Fruit fly (Drosophila melanogaster) whole organism, embryonic: Measurements from ENCODE around the gene Wdr92.

Source experiments
- Ada2b ChIP-seq: fragments of 200-800 bp; sonication (Bioruptor generic); IDR thresholded peaks from 2 replicates; pipeline ENCODE4 v1.3.6; 2022; ENCODE audit warnings: missing biosample characterization, missing genetic modification characterization
- B-H1 ChIP-seq: fragments of 200-800 bp; sonication (Bioruptor generic); IDR thresholded peaks from 3 replicates; pipeline ENCODE4 v1.3.6; 2022; ENCODE audit warnings: missing biosample characterization, missing genetic modification characterization
- Blimp-1 ChIP-seq: fragments of 200-800 bp; sonication (Bioruptor generic); optimal IDR thresholded peaks from 3 replicates; lab custom pipeline; 2018; ENCODE audit warnings: missing biosample characterization, missing genetic modification characterization, mild to moderate bottlenecking, moderate library complexity, missing genetic modification reagents
- CG11085 ChIP-seq: fragments of 200-800 bp; sonication (Bioruptor generic); IDR thresholded peaks from 2 replicates; pipeline ENCODE4 v1.3.6; 2022; ENCODE audit warnings: missing biosample characterization, missing genetic modification characterization
- CG11247 ChIP-seq: fragments of 200-800 bp; sonication (Bioruptor generic); IDR thresholded peaks from 2 replicates; pipeline ENCODE4 v1.3.6; 2022; ENCODE audit warnings: missing biosample characterization, missing genetic modification characterization
- CG12769 ChIP-seq: fragments of 200-800 bp; sonication (Bioruptor generic); optimal IDR thresholded peaks from 2 replicates; lab custom pipeline; 2019; ENCODE audit warnings: missing biosample characterization, mild to moderate bottlenecking, missing genetic modification characterization, moderate library complexity
- CG13894 ChIP-seq: fragments of 200-800 bp; sonication (Bioruptor generic); optimal IDR thresholded peaks from 3 replicates; lab custom pipeline; 2018; ENCODE audit warnings: missing biosample characterization, mild to moderate bottlenecking, missing genetic modification characterization, moderate library complexity
- CG15011 ChIP-seq: fragments of 200-800 bp; sonication (Bioruptor generic); optimal IDR thresholded peaks from 3 replicates; lab custom pipeline; 2018; ENCODE audit warnings: missing biosample characterization, mild to moderate bottlenecking, missing genetic modification characterization
- CG15073 ChIP-seq: fragments of 200-800 bp; sonication (Bioruptor generic); optimal IDR thresholded peaks from 2 replicates; lab custom pipeline; 2016; ENCODE audit warnings: missing biosample characterization, missing genetic modification characterization
- CG15269 ChIP-seq: fragments of 200-800 bp; sonication (Bioruptor generic); optimal IDR thresholded peaks from 2 replicates; lab custom pipeline; 2018; ENCODE audit warnings: missing biosample characterization, mild to moderate bottlenecking, missing genetic modification characterization, moderate library complexity
- CG2202 ChIP-seq: fragments of 200-800 bp; sonication (Bioruptor generic); optimal IDR thresholded peaks from 2 replicates; lab custom pipeline; 2018; ENCODE audit warnings: missing biosample characterization, mild to moderate bottlenecking, missing genetic modification characterization
- CG3065 ChIP-seq: fragments of 200-800 bp; sonication (Bioruptor generic); optimal IDR thresholded peaks from 2 replicates; lab custom pipeline; 2016; ENCODE audit warnings: missing biosample characterization, missing genetic modification characterization
- CG31224 ChIP-seq: fragments of 200-800 bp; sonication (Bioruptor generic); IDR thresholded peaks from 2 replicates; pipeline ENCODE4 v1.3.6; 2022; ENCODE audit warnings: missing biosample characterization, missing genetic modification characterization
- CG3726 ChIP-seq: fragments of 200-800 bp; sonication (Bioruptor generic); IDR thresholded peaks from 3 replicates; pipeline ENCODE4, ENCODE4 v1.3.6; 2022; ENCODE audit warnings: missing biosample characterization, missing genetic modification characterization
- CG5180 ChIP-seq: fragments of 200-800 bp; sonication (Bioruptor generic); optimal IDR thresholded peaks from 3 replicates; lab custom pipeline; 2017; ENCODE audit warnings: missing biosample characterization, missing genetic modification characterization, mild to moderate bottlenecking, moderate library complexity, missing genetic modification reagents
- CG6254 ChIP-seq: fragments of 200-800 bp; sonication (Bioruptor generic); optimal IDR thresholded peaks from 3 replicates; lab custom pipeline; 2017; ENCODE audit warnings: mild to moderate bottlenecking, missing biosample characterization, missing genetic modification reagents, missing genetic modification characterization
- CG6791 ChIP-seq: fragments of 200-800 bp; sonication (Bioruptor generic); IDR thresholded peaks from 3 replicates; pipeline ENCODE4 v1.3.6; 2022; ENCODE audit warnings: missing biosample characterization, missing genetic modification characterization; ENCODE audit not compliant: partially characterized antibody
- CG8290 ChIP-seq, 3 experiments: fragments of 200-800 bp; sonication (Bioruptor generic); optimal IDR thresholded peaks; 2 replicates each; lab custom pipeline; 2016 to 2019; ENCODE audit warnings: missing biosample characterization in 3 of 3, missing genetic modification characterization in 3 of 3, mild to moderate bottlenecking in 2 of 3, moderate library complexity in 1 of 3
- CG8924 ChIP-seq: fragments of 200-800 bp; optimal IDR thresholded peaks from 3 replicates; lab custom pipeline; 2019; ENCODE audit warnings: missing biosample characterization, mild to moderate bottlenecking, missing genetic modification characterization, moderate library complexity
- CG9797 ChIP-seq: fragments of 200-800 bp; sonication (Bioruptor generic); optimal IDR thresholded peaks from 3 replicates; lab custom pipeline; 2018; ENCODE audit warnings: missing biosample characterization, mild to moderate bottlenecking, missing genetic modification characterization
- D19B ChIP-seq: fragments of 200-800 bp; sonication (Bioruptor generic); optimal IDR thresholded peaks from 2 replicates; lab custom pipeline; 2017; ENCODE audit warnings: missing biosample characterization, mild to moderate bottlenecking, missing genetic modification characterization
- Ets65A ChIP-seq: fragments of 200-800 bp; sonication (Bioruptor generic); peaks from one replicate; lab custom pipeline; 2016; ENCODE audit warnings: missing biosample characterization, missing genetic modification characterization
- Hey ChIP-seq: fragments of 200-800 bp; sonication (Bioruptor generic); optimal IDR thresholded peaks from 3 replicates; lab custom pipeline; 2018; ENCODE audit warnings: missing biosample characterization, mild to moderate bottlenecking, missing genetic modification characterization
- Hr78 ChIP-seq, 2 experiments: fragments of 200-800 bp in 1 of 2; fragments of >200 bp in 1 of 2; sonication (Bioruptor generic) in 1 of 2; optimal IDR thresholded peaks; 2 replicates each; lab custom pipeline; 2017 to 2019; ENCODE audit warnings: missing biosample characterization in 2 of 2, missing genetic modification characterization in 2 of 2, mild to moderate bottlenecking in 1 of 2, moderate library complexity in 1 of 2
- Lhr ChIP-seq: fragments of 200-800 bp; sonication (Bioruptor generic); optimal IDR thresholded peaks from 3 replicates; lab custom pipeline; 2017; ENCODE audit warnings: mild to moderate bottlenecking, missing biosample characterization, missing genetic modification reagents, missing genetic modification characterization
- Lim3 ChIP-seq: fragments of 200-800 bp; sonication (Bioruptor generic); IDR thresholded peaks from 2 replicates; pipeline ENCODE4 v1.3.6; 2022; ENCODE audit warnings: missing biosample characterization, missing genetic modification characterization
- Med ChIP-seq: fragments of 200-800 bp; sonication (Bioruptor generic); peaks from one replicate; lab custom pipeline; 2016; ENCODE audit warnings: missing biosample characterization, missing genetic modification characterization, mild to moderate bottlenecking, inconsistent platforms, moderate library complexity
- Opbp ChIP-seq: fragments of 200-800 bp; sonication (Bioruptor generic); IDR thresholded peaks from 3 replicates; pipeline ENCODE4 v1.3.6; 2022; ENCODE audit warnings: missing biosample characterization, missing genetic modification characterization; ENCODE audit not compliant: partially characterized antibody
- Pdp1 ChIP-seq, 2 experiments: fragments of 200-800 bp; sonication (Bioruptor generic); optimal IDR thresholded peaks; 3 replicates each; lab custom pipeline; 2016; ENCODE audit warnings: missing biosample characterization in 2 of 2, missing genetic modification characterization in 2 of 2, mild to moderate bottlenecking in 1 of 2, moderate library complexity in 1 of 2
- Rfx ChIP-seq: fragments of 200-800 bp; sonication (Bioruptor generic); IDR thresholded peaks from 2 replicates; pipeline ENCODE4 v1.3.6; 2022; ENCODE audit warnings: missing biosample characterization, missing genetic modification characterization
- Stat92E ChIP-seq, 3 experiments: fragments of >200 bp in 2 of 3; fragments of 200-800 bp in 1 of 3; sonication (Bioruptor generic) in 1 of 3; optimal IDR thresholded peaks; 2 replicates each; lab custom pipeline; 2017 to 2019; ENCODE audit warnings: missing biosample characterization in 3 of 3, missing genetic modification characterization in 3 of 3, mild to moderate bottlenecking in 1 of 3, moderate library complexity in 1 of 3
- ase ChIP-seq: fragments of 200-800 bp; sonication (Bioruptor generic); IDR thresholded peaks from 3 replicates; pipeline ENCODE4 v1.3.6; 2022; ENCODE audit warnings: missing biosample characterization, missing genetic modification characterization
- bowl ChIP-seq: fragments of 200-800 bp; sonication (Bioruptor generic); IDR thresholded peaks from 2 replicates; pipeline ENCODE4 v1.3.6; 2022; ENCODE audit warnings: missing biosample characterization, missing genetic modification characterization
- btn ChIP-seq: fragments of 200-800 bp; sonication (Bioruptor generic); optimal IDR thresholded peaks from 2 replicates; lab custom pipeline; 2016; ENCODE audit warnings: missing biosample characterization, missing genetic modification characterization
- cato ChIP-seq: fragments of 200-800 bp; sonication (Bioruptor generic); optimal IDR thresholded peaks from 2 replicates; lab custom pipeline; 2016; ENCODE audit warnings: missing biosample characterization, missing genetic modification characterization, borderline replicate concordance
- crol ChIP-seq: fragments of 200-800 bp; sonication (Bioruptor generic); IDR thresholded peaks from 2 replicates; pipeline ENCODE4 v1.3.6; 2022; ENCODE audit warnings: missing biosample characterization, missing genetic modification characterization
- eyg ChIP-seq: fragments of 200-800 bp; sonication (Bioruptor generic); optimal IDR thresholded peaks from 3 replicates; lab custom pipeline; 2016; ENCODE audit warnings: missing biosample characterization, missing genetic modification characterization
- gcm ChIP-seq: fragments of 200-800 bp; sonication (Bioruptor generic); optimal IDR thresholded peaks from 2 replicates; lab custom pipeline; 2019; ENCODE audit warnings: missing biosample characterization, mild to moderate bottlenecking, missing genetic modification characterization, moderate library complexity
- inv ChIP-seq: fragments of 200-800 bp; sonication (Bioruptor generic); IDR thresholded peaks from 2 replicates; pipeline ENCODE4 v1.3.6; 2022; ENCODE audit warnings: missing biosample characterization, missing genetic modification characterization; ENCODE audit not compliant: partially characterized antibody
- lbe ChIP-seq: fragments of 200-800 bp; sonication (Bioruptor generic); optimal IDR thresholded peaks from 2 replicates; lab custom pipeline; 2016; ENCODE audit warnings: missing biosample characterization, mild to moderate bottlenecking, missing genetic modification characterization
- schlank ChIP-seq: fragments of 200-800 bp; sonication (Bioruptor generic); optimal IDR thresholded peaks from 2 replicates; lab custom pipeline; 2018; ENCODE audit warnings: missing biosample characterization, mild to moderate bottlenecking, missing genetic modification characterization
- sisA ChIP-seq: fragments of 200-800 bp; sonication (Bioruptor generic); IDR thresholded peaks from 2 replicates; pipeline ENCODE4 v1.3.6; 2022; ENCODE audit warnings: missing biosample characterization, missing genetic modification characterization
- sob ChIP-seq: fragments of 200-800 bp; sonication (Bioruptor generic); IDR thresholded peaks from 2 replicates; pipeline ENCODE4 v1.3.6; 2022; ENCODE audit warnings: missing biosample characterization, missing genetic modification characterization
- tap ChIP-seq: fragments of 200-800 bp; optimal IDR thresholded peaks from 3 replicates; lab custom pipeline; 2019; ENCODE audit warnings: missing biosample characterization, mild to moderate bottlenecking, missing genetic modification characterization, moderate library complexity
- tup ChIP-seq: fragments of 200-800 bp; sonication (Bioruptor generic); optimal IDR thresholded peaks from 2 replicates; lab custom pipeline; 2016; ENCODE audit warnings: missing biosample characterization, mild to moderate bottlenecking, missing genetic modification characterization, moderate library complexity
- unpg ChIP-seq: fragments of 200-800 bp; sonication (Bioruptor generic); optimal IDR thresholded peaks from 3 replicates; lab custom pipeline; 2018; ENCODE audit warnings: missing biosample characterization, mild to moderate bottlenecking, missing genetic modification characterization, moderate library complexity
- yki ChIP-seq: fragments of >200 bp; optimal IDR thresholded peaks from 3 replicates; lab custom pipeline; 2018

Wdr92 gene

DNA sequence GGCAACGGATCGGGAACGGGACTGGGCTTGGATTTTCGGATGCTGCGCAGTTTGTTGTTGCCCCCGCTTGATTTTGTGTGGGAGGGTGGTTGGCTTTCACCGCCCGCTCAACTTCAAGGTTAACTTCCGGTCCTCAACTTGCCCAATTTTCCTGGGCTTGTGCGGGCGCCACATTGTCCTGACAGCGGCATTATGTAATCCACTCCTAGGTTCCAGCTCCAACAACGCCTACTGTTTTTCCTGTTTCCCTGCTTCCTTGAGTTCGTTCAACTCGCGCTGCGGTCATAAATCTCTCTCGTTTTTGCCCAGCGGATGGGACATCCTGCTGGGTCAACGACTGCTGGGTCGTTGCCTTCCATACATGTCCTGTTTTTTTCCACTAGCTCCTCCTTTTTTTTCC, 23.9 kb downstream of the Wdr92 start (continued):
- TF ChIP-seq CG9797 (GFP tag; lab: Kevin White, UChicago) (no peak), cato (GFP tag; lab: Kevin White, UChicago) (no peak), crol (GFP tag; lab: Robert Waterston, UW) (no peak), CG12769 (no peak), tap (no peak), yki (lab: Kevin White, UChicago) (no peak), CG31224 (GFP tag; lab: Robert Waterston, UW) (peak; percentile 89), CG13894 (tag; lab: Kevin White, UChicago) (peak; percentile 72), B-H1 (GFP tag; lab: Robert Waterston, UW) (no peak), unpg (no peak), Opbp (GFP tag; lab: Robert Waterston, UW) (0 out of 3 replicates have a peak, but pooled peaks have one; percentile 18)
- TF ChIP-seq, all 482 proteins: peak for 11

DNA sequence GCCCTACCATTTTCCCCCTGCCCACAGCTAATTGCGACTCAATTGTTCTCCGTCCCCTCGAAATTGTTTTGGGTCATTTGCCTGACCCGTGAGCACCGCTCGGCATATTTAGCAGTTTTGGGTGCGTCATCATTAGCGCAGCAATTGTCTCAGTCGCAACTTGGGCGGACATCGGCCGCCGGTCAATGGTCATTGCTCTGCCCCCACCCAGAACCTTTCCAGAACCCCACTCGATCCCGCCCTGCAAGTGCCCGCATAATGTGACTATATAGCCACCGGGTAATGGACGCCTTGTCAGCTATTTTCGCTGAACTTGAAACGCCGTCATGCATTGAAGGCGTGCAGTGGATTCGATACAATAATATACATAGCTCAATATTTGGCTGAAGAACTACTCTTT, 25.1 kb downstream of the Wdr92 start:
- peak; percentile 42 for TF ChIP-seq Ets65A (GFP tag; lab: Kevin White, UChicago)
- TF ChIP-seq Rfx: 0 out of 2 replicates have a peak, but pooled peaks have one; percentile 25
- TF ChIP-seq CG8290 (GFP tag; optimal IDR thresholded peaks at IDR 0.05; lab: Kevin White, UChicago): no peak
- TF ChIP-seq CG8290 (tag; optimal IDR thresholded peaks at IDR 0.05; lab: Kevin White, UChicago): peak in 1 of 2 experiments; percentile 46
- no peak for TF ChIP-seq sisA (GFP tag; lab: Robert Waterston, UW)
- TF ChIP-seq btn (GFP tag; lab: Kevin White, UChicago): no peak
- peak in 1 of 2 experiments; percentile 7 for TF ChIP-seq Hr78 (GFP tag; optimal IDR thresholded peaks at IDR 0.05; lab: Kevin White, UChicago)
- TF ChIP-seq gcm (GFP tag; lab: Kevin White, UChicago): peak; percentile 69
- peak; percentile 33; the same call in 1 of the 2 replicates for TF ChIP-seq sob (GFP tag; lab: Robert Waterston, UW)

DNA sequence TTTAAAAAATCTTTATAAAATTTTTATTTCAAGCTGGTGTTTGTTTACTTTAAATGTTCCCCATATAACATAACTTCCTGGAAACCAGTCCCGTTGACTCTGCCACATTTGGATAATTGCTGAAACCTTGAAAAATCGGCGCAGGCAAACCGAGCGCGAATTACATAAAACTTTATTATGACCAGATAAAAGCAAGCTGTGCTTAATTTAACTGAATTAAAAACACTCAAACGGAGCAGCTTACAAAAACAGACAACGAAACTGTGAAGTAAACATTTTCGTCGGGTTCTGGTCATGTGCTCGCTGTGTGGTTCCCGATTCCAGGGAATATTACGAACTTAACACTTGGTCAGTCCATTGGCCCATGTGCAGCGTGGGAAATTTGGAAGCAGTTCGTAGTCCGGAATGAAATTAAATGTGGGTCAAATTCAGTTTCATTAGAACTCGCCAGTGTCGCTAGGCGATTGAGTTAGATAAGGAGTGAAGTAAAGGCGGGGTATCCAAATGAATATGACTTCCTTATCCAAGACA, 25.9 kb downstream of the Wdr92 start:
- TF ChIP-seq CG6791: 0 out of 3 replicates have a peak, but pooled peaks have one; percentile 32
- TF ChIP-seq Blimp-1: peak; percentile 49
- peak in 1 of 3 experiments; percentile 52 for TF ChIP-seq Stat92E (GFP tag; optimal IDR thresholded peaks at IDR 0.05; lab: Kevin White, UChicago)
- TF ChIP-seq Lhr (GFP tag; lab: Kevin White, UChicago): no peak
- no peak for TF ChIP-seq CG3726 (GFP tag; lab: Robert Waterston, UW)
- TF ChIP-seq Lim3: no peak
- no peak for TF ChIP-seq schlank
- peak in 1 of 2 experiments; percentile 10 for TF ChIP-seq Pdp1 (GFP tag; optimal IDR thresholded peaks at IDR 0.05; lab: Kevin White, UChicago)
- TF ChIP-seq ase: no peak
- no peak for TF ChIP-seq CG15011 (GFP tag; lab: Kevin White, UChicago)
- TF ChIP-seq bowl: no peak
- no peak for TF ChIP-seq CG11247 (GFP tag; lab: Robert Waterston, UW)
- no peak for TF ChIP-seq B-H1 (GFP tag; lab: Robert Waterston, UW)
- TF ChIP-seq inv: no peak
- no peak for TF ChIP-seq CG11085 (GFP tag; lab: Robert Waterston, UW)
- TF ChIP-seq CG8924: no peak
- no peak for TF ChIP-seq CG2202 (tag; lab: Kevin White, UChicago)
- no peak for TF ChIP-seq Ada2b
- no peak for TF ChIP-seq Hey (tag; lab: Kevin White, UChicago)
- TF ChIP-seq CG3065: no peak
- TF ChIP-seq tup: no peak
- peak; percentile 30 for TF ChIP-seq Med
- no peak for TF ChIP-seq CG6254 (GFP tag; lab: Kevin White, UChicago)
- TF ChIP-seq CG5180 (GFP tag; lab: Kevin White, UChicago): no peak
- TF ChIP-seq eyg: no peak
- no peak for TF ChIP-seq D19B (GFP tag; lab: Kevin White, UChicago)
- no peak for TF ChIP-seq lbe (GFP tag; lab: Kevin White, UChicago)
- TF ChIP-seq CG15073: no peak
- TF ChIP-seq CG15269 (tag; lab: Kevin White, UChicago): peak; percentile 22
